Fruit fly (Drosophila melanogaster) whole organism, embryonic: Measurements from ENCODE around the gene CG42375.

Experiments
- Adf1 ChIP-seq: fragments of 200-800 bp; sonication (Bioruptor generic); IDR thresholded peaks from 2 replicates; pipeline ENCODE4 v1.3.6; 2022; ENCODE audit warnings: missing biosample characterization, missing genetic modification characterization
- C15 ChIP-seq: fragments of 200-800 bp; sonication (Bioruptor generic); IDR thresholded peaks from 3 replicates; pipeline ENCODE4 v1.3.6; 2022; ENCODE audit warnings: missing biosample characterization, missing genetic modification characterization
- CG11085 ChIP-seq: fragments of 200-800 bp; sonication (Bioruptor generic); IDR thresholded peaks from 2 replicates; pipeline ENCODE4 v1.3.6; 2022; ENCODE audit warnings: missing biosample characterization, missing genetic modification characterization
- CG12299 ChIP-seq: fragments of 200-800 bp; sonication (Bioruptor generic); optimal IDR thresholded peaks from 2 replicates; lab custom pipeline; 2018; ENCODE audit warnings: missing biosample characterization, mild to moderate bottlenecking, missing genetic modification characterization
- CG13424 ChIP-seq: fragments of 200-800 bp; sonication (Bioruptor generic); optimal IDR thresholded peaks from 2 replicates; lab custom pipeline; 2019; ENCODE audit warnings: missing biosample characterization, mild to moderate bottlenecking, missing genetic modification characterization, moderate library complexity
- CG13775 ChIP-seq: fragments of 200-800 bp; sonication (Bioruptor generic); optimal IDR thresholded peaks from 3 replicates; lab custom pipeline; 2017; ENCODE audit warnings: missing biosample characterization, mild to moderate bottlenecking, missing genetic modification characterization
- CG13894 ChIP-seq: fragments of 200-800 bp; sonication (Bioruptor generic); optimal IDR thresholded peaks from 3 replicates; lab custom pipeline; 2018; ENCODE audit warnings: missing biosample characterization, mild to moderate bottlenecking, missing genetic modification characterization, moderate library complexity
- CG1647 ChIP-seq: fragments of 200-800 bp; sonication (Bioruptor generic); optimal IDR thresholded peaks from 3 replicates; lab custom pipeline; 2016; ENCODE audit warnings: missing biosample characterization, missing genetic modification characterization
- CG16863 ChIP-seq: fragments of 200-800 bp; sonication (Bioruptor generic); optimal IDR thresholded peaks from 3 replicates; lab custom pipeline; 2016; ENCODE audit warnings: missing biosample characterization, missing genetic modification characterization
- CG2678 ChIP-seq: fragments of 200-800 bp; sonication (Bioruptor generic); optimal IDR thresholded peaks from 3 replicates; lab custom pipeline; 2019; ENCODE audit warnings: missing biosample characterization, mild to moderate bottlenecking, missing genetic modification characterization, moderate library complexity
- CG2889 ChIP-seq: fragments of 200-800 bp; sonication (Bioruptor generic); IDR thresholded peaks from 3 replicates; pipeline ENCODE4 v1.3.6; 2022; ENCODE audit warnings: missing biosample characterization, missing genetic modification characterization
- CG31224 ChIP-seq: fragments of 200-800 bp; sonication (Bioruptor generic); IDR thresholded peaks from 2 replicates; pipeline ENCODE4 v1.3.6; 2022; ENCODE audit warnings: missing biosample characterization, missing genetic modification characterization
- CG31441 ChIP-seq: fragments of 200-800 bp; sonication (Bioruptor generic); IDR thresholded peaks from 2 replicates; pipeline ENCODE4 v1.3.6; 2022; ENCODE audit warnings: missing biosample characterization, missing genetic modification characterization
- CG4328 ChIP-seq: fragments of 200-800 bp; sonication (Bioruptor generic); optimal IDR thresholded peaks from 3 replicates; lab custom pipeline; 2017; ENCODE audit warnings: missing biosample characterization, missing genetic modification reagents, missing genetic modification characterization
- CG4404 ChIP-seq: fragments of 200-800 bp; sonication (Bioruptor generic); IDR thresholded peaks from 2 replicates; pipeline ENCODE4 v1.3.6; 2022; ENCODE audit warnings: missing biosample characterization, missing genetic modification characterization
- CG6175 ChIP-seq: fragments of 200-800 bp; sonication (Bioruptor generic); IDR thresholded peaks from 3 replicates; pipeline ENCODE4 v1.3.6; 2022; ENCODE audit warnings: missing biosample characterization, missing genetic modification characterization
- CG9215 ChIP-seq: fragments of 200-800 bp; sonication (Bioruptor generic); IDR thresholded peaks from 2 replicates; pipeline ENCODE4 v1.3.6; 2022; ENCODE audit warnings: missing biosample characterization, missing genetic modification characterization
- CG9727 ChIP-seq: fragments of 200-800 bp; sonication (Bioruptor generic); optimal IDR thresholded peaks from 3 replicates; lab custom pipeline; 2017; ENCODE audit warnings: missing biosample characterization, mild to moderate bottlenecking, missing genetic modification characterization
- CG9817 ChIP-seq: fragments of 200-800 bp; sonication (Bioruptor generic); optimal IDR thresholded peaks from 2 replicates; lab custom pipeline; 2018; ENCODE audit warnings: missing biosample characterization, mild to moderate bottlenecking, missing genetic modification characterization, moderate library complexity
- Chrac-16 ChIP-seq: fragments of 200-800 bp; sonication (Bioruptor generic); optimal IDR thresholded peaks from 3 replicates; lab custom pipeline; 2016; ENCODE audit warnings: missing biosample characterization, missing genetic modification characterization
- D19A ChIP-seq: fragments of 200-800 bp; optimal IDR thresholded peaks from 3 replicates; lab custom pipeline; 2019; ENCODE audit warnings: missing biosample characterization, mild to moderate bottlenecking, missing genetic modification characterization, moderate library complexity
- Dll ChIP-seq: fragments of 200-800 bp; sonication (Bioruptor generic); IDR thresholded peaks from 4 replicates; pipeline ENCODE4 v1.3.6; 2022; ENCODE audit warnings: missing biosample characterization, missing genetic modification characterization; ENCODE audit not compliant: partially characterized antibody
- E2f2 ChIP-seq: fragments of 200-800 bp; sonication (Bioruptor generic); IDR thresholded peaks from 2 replicates; pipeline ENCODE4 v1.3.6; 2022; ENCODE audit warnings: missing biosample characterization, missing genetic modification characterization
- GATAe ChIP-seq: fragments of 200-800 bp; sonication (Bioruptor generic); conservative IDR thresholded peaks from 2 replicates; pipeline ENCODE4 v1.3.6; 2022; ENCODE audit warnings: missing biosample characterization, missing genetic modification characterization
- Gsc ChIP-seq: fragments of 200-800 bp; sonication (Bioruptor generic); IDR thresholded peaks from 2 replicates; pipeline ENCODE4 v1.3.6; 2022; ENCODE audit warnings: missing biosample characterization, missing genetic modification characterization
- Jarid2 ChIP-seq: fragments of 200-800 bp; sonication (Bioruptor generic); optimal IDR thresholded peaks from 3 replicates; lab custom pipeline; 2017; ENCODE audit warnings: mild to moderate bottlenecking, missing biosample characterization, missing genetic modification reagents, missing genetic modification characterization
- Meics ChIP-seq: fragments of 200-800 bp; sonication (Bioruptor generic); optimal IDR thresholded peaks from 2 replicates; lab custom pipeline; 2017; ENCODE audit warnings: missing biosample characterization, mild to moderate bottlenecking, missing genetic modification characterization
- NC2α ChIP-seq: fragments of 200-800 bp; sonication (Bioruptor generic); optimal IDR thresholded peaks from 2 replicates; lab custom pipeline; 2016; ENCODE audit warnings: missing biosample characterization, missing genetic modification characterization
- Oaz ChIP-seq: fragments of 200-800 bp; sonication (Bioruptor generic); IDR thresholded peaks from 2 replicates; pipeline ENCODE4 v1.3.6; 2022; ENCODE audit warnings: missing biosample characterization, missing genetic modification characterization
- Ptx1 ChIP-seq: fragments of 200-800 bp; sonication (Bioruptor generic); IDR thresholded peaks from 2 replicates; pipeline ENCODE4 v1.3.6; 2022; ENCODE audit warnings: missing biosample characterization, missing genetic modification characterization
- Sox100B ChIP-seq: fragments of 200-800 bp; sonication (Bioruptor generic); optimal IDR thresholded peaks from 3 replicates; lab custom pipeline; 2018; ENCODE audit warnings: missing biosample characterization, mild to moderate bottlenecking, missing genetic modification characterization
- Sox102F ChIP-seq: fragments of 200-800 bp; sonication (Bioruptor generic); optimal IDR thresholded peaks from 2 replicates; lab custom pipeline; 2018; ENCODE audit warnings: missing biosample characterization, mild to moderate bottlenecking, missing genetic modification characterization, moderate library complexity
- aop ChIP-seq: fragments of 200-800 bp; sonication (Bioruptor generic); IDR thresholded peaks from 2 replicates; pipeline ENCODE4 v1.3.6; 2022; ENCODE audit warnings: missing biosample characterization, missing genetic modification characterization
- caup ChIP-seq: fragments of 200-800 bp; sonication (Bioruptor generic); optimal IDR thresholded peaks from 3 replicates; lab custom pipeline; 2017; ENCODE audit warnings: missing biosample characterization, mild to moderate bottlenecking, missing genetic modification characterization, moderate library complexity; ENCODE audit not compliant: severe bottlenecking
- corto ChIP-seq: fragments of 200-800 bp; sonication (Bioruptor generic); optimal IDR thresholded peaks from 2 replicates; lab custom pipeline; 2016; ENCODE audit warnings: missing biosample characterization, mild to moderate bottlenecking, missing genetic modification characterization, moderate library complexity
- cwo ChIP-seq: fragments of 200-800 bp; sonication (Bioruptor generic); optimal IDR thresholded peaks from 3 replicates; lab custom pipeline; 2017; ENCODE audit warnings: missing biosample characterization, missing genetic modification characterization, mild to moderate bottlenecking, moderate library complexity, missing genetic modification reagents
- dan ChIP-seq: fragments of 200-800 bp; sonication (Bioruptor generic); IDR thresholded peaks from 2 replicates; pipeline ENCODE4 v1.3.6; 2022; ENCODE audit warnings: missing biosample characterization, missing genetic modification characterization
- gcm ChIP-seq: fragments of 200-800 bp; sonication (Bioruptor generic); optimal IDR thresholded peaks from 2 replicates; lab custom pipeline; 2019; ENCODE audit warnings: missing biosample characterization, mild to moderate bottlenecking, missing genetic modification characterization, moderate library complexity
- grn ChIP-seq: fragments of 200-800 bp; sonication (Bioruptor generic); optimal IDR thresholded peaks from 3 replicates; lab custom pipeline; 2017; ENCODE audit warnings: missing biosample characterization, missing genetic modification characterization
- her ChIP-seq: fragments of 200-800 bp; sonication (Bioruptor generic); optimal IDR thresholded peaks from 2 replicates; lab custom pipeline; 2016; ENCODE audit warnings: missing biosample characterization, missing genetic modification characterization
- jing ChIP-seq: fragments of 200-800 bp; sonication (Bioruptor generic); optimal IDR thresholded peaks from 2 replicates; lab custom pipeline; 2018; ENCODE audit warnings: missing biosample characterization, mild to moderate bottlenecking, missing genetic modification characterization
- lola ChIP-seq, 3 experiments: fragments of >200 bp in 2 of 3; fragments of 200-800 bp in 1 of 3; sonication (Bioruptor generic) in 1 of 3; optimal IDR thresholded peaks; 2 replicates each; lab custom pipeline; 2017 to 2019; ENCODE audit warnings: missing biosample characterization in 3 of 3, missing genetic modification characterization in 3 of 3, mild to moderate bottlenecking in 1 of 3, moderate library complexity in 1 of 3
- mam ChIP-seq: fragments of 200-800 bp; sonication (Bioruptor generic); optimal IDR thresholded peaks from 3 replicates; lab custom pipeline; 2016; ENCODE audit warnings: missing biosample characterization, missing genetic modification characterization
- p53 ChIP-seq: fragments of 200-800 bp; sonication (Bioruptor generic); optimal IDR thresholded peaks from 2 replicates; lab custom pipeline; 2016; ENCODE audit warnings: missing biosample characterization, missing genetic modification characterization
- run ChIP-seq: fragments of 200-800 bp; sonication (Bioruptor generic); optimal IDR thresholded peaks from 3 replicates; lab custom pipeline; 2018; ENCODE audit warnings: missing biosample characterization, mild to moderate bottlenecking, missing genetic modification characterization
- stc ChIP-seq: fragments of 200-800 bp; sonication (Bioruptor generic); IDR thresholded peaks from 2 replicates; pipeline ENCODE4 v1.3.6; 2022; ENCODE audit warnings: missing biosample characterization, missing genetic modification characterization
- ttk ChIP-seq: fragments of 200-800 bp; sonication (Bioruptor generic); IDR thresholded peaks from 2 replicates; pipeline ENCODE4 v2.1.2; 2022; ENCODE audit warnings: missing biosample characterization, missing genetic modification characterization
- tup ChIP-seq: fragments of 200-800 bp; sonication (Bioruptor generic); optimal IDR thresholded peaks from 2 replicates; lab custom pipeline; 2016; ENCODE audit warnings: missing biosample characterization, mild to moderate bottlenecking, missing genetic modification characterization, moderate library complexity
- wek ChIP-seq: fragments of 200-800 bp; sonication (Bioruptor generic); optimal IDR thresholded peaks from 3 replicates; lab custom pipeline; 2018; ENCODE audit warnings: missing biosample characterization, mild to moderate bottlenecking, missing genetic modification characterization, moderate library complexity
- wor ChIP-seq: fragments of 200-800 bp; sonication (Bioruptor generic); IDR thresholded peaks from 2 replicates; pipeline ENCODE4 v1.3.6; 2022; ENCODE audit warnings: missing biosample characterization, missing genetic modification characterization

CG42375 gene

DNA sequence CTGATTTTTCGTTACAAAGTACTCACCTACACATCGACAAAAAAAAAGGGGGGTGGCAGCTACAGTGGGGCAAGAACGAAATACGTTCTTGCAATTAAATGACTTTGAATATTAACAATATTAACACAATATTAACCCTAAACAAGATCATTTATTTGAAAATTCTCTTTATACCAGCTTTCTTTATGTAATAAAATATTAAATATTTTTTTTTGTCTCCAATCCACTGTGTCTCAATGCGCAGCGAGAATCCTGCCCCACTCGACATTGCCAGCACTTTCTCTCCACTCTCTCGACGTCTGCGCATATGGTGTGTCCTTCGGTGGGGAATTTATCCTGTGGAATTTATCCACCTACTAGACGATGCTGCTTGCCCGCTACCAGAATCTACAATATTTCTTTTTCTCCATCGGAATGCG, 21.0 kb downstream of the CG42375 start (continued):
- TF ChIP-seq jing (GFP tag; lab: Kevin White, UChicago) (peak; percentile 27), CG6175 (GFP tag; lab: Robert Waterston, UW) (peak; percentile 84), Meics (GFP tag; lab: Kevin White, UChicago) (peak; percentile 91), dan (GFP tag; lab: Robert Waterston, UW) (peak; percentile 60; the same call in 1 of the 2 replicates), CG13424 (tag; lab: Kevin White, UChicago) (peak; percentile 94), aop (peak; percentile 60; the same call in 1 of the 2 replicates), Jarid2 (GFP tag; lab: Kevin White, UChicago) (peak; percentile 67), stc (GFP tag; lab: Robert Waterston, UW) (peak; percentile 92), Sox100B (GFP tag; lab: Kevin White, UChicago) (peak; percentile 92), CG13775 (peak; percentile 84), CG4328 (GFP tag; lab: Kevin White, UChicago) (peak; percentile 92), CG1647 (peak; percentile 18), mam (GFP tag; lab: Kevin White, UChicago) (peak; percentile 60), p53 (no peak), wek (GFP tag; lab: Kevin White, UChicago) (peak; percentile 34), C15 (GFP tag; lab: Robert Waterston, UW) (peak; percentile 78; the same call in 2 of the 3 replicates), cwo (GFP tag; lab: Kevin White, UChicago) (peak; percentile 93), CG16863 (peak; percentile 35), Chrac-16 (GFP tag; lab: Kevin White, UChicago) (peak; percentile 79), grn (GFP tag; lab: Kevin White, UChicago) (peak; percentile 34), CG11085 (GFP tag; lab: Robert Waterston, UW) (peak; percentile 87), CG31441 (GFP tag; lab: Robert Waterston, UW) (peak; percentile 83), NC2α (no peak), ttk (GFP tag; lab: Robert Waterston, UW) (peak; percentile 92), run (tag; lab: Kevin White, UChicago) (peak; percentile 79), tup (GFP tag; lab: Kevin White, UChicago) (peak; percentile 81), Dll (no peak), caup (GFP tag; lab: Kevin White, UChicago) (peak; percentile 93), Adf1 (GFP tag; lab: Robert Waterston, UW) (peak; percentile 73), lola (GFP tag; optimal IDR thresholded peaks at IDR 0.05; lab: Kevin White, UChicago) (peak in 1 of 3 experiments; percentile 83), CG31224 (no peak), CG4404 (GFP tag; lab: Robert Waterston, UW) (peak; percentile 74), CG9215 (GFP tag; lab: Robert Waterston, UW) (peak; percentile 90), wor (GFP tag; lab: Robert Waterston, UW) (peak; percentile 87), Oaz (GFP tag; lab: Robert Waterston, UW) (peak; percentile 89), CG9817 (peak; percentile 79), GATAe (peak; percentile 52; the same call in 1 of the 2 replicates), Gsc (GFP tag; lab: Robert Waterston, UW) (peak; percentile 62), CG12299 (tag; lab: Kevin White, UChicago) (peak; percentile 89), Ptx1 (GFP tag; lab: Robert Waterston, UW) (peak; percentile 94), Sox102F (GFP tag; lab: Kevin White, UChicago) (peak; percentile 86), her (GFP tag; lab: Kevin White, UChicago) (peak; percentile 38), gcm (GFP tag; lab: Kevin White, UChicago) (peak; percentile 83), CG9727 (GFP tag; lab: Kevin White, UChicago) (peak; percentile 93), CG2678 (tag; lab: Kevin White, UChicago) (peak; percentile 92), CG13894 (tag; lab: Kevin White, UChicago) (peak; percentile 95), corto (GFP tag; lab: Kevin White, UChicago) (no peak), D19A (tag; lab: Kevin White, UChicago) (peak; percentile 74), CG2889 (GFP tag; lab: Robert Waterston, UW) (peak; percentile 88), E2f2 (peak; percentile 81)
